Fruit fly (Drosophila melanogaster): Measurements from ENCODE around the gene Fuca.

Gene Fuca

dm6 chr3L:11561946-11562760 is 39.6 kb upstream of the Fuca start, which contains the start of the genes CG7394 and Mob2 (continued):
- TF ChIP-seq abd-A (tag; optimal IDR thresholded peaks at IDR 0.05) (peak; percentile 75), Dip3 (GFP tag; optimal IDR thresholded peaks at IDR 0.05) (peak; percentile 89), Oaz (GFP tag; IDR thresholded peaks at IDR 0.05) (peak; percentile 79), CG5245 (GFP tag; optimal IDR thresholded peaks at IDR 0.05) (peak; percentile 71), CkIIα-i1 (GFP tag; IDR thresholded peaks at IDR 0.05) (no peak), CG11093 (GFP tag; IDR thresholded peaks at IDR 0.05) (peak; percentile 86; the same call in 2 of the 3 replicates), CG17328 (GFP tag; IDR thresholded peaks at IDR 0.05) (peak; percentile 92), CG12104 (GFP tag; optimal IDR thresholded peaks at IDR 0.05) (peak; percentile 73), CG2889 (GFP tag; IDR thresholded peaks at IDR 0.05) (peak; percentile 83; the same call in 2 of the 3 replicates), D (optimal IDR thresholded peaks at IDR 0.05) (peak; percentile 63), D (GFP tag; optimal IDR thresholded peaks at IDR 0.05) (peak; percentile 70), lov (optimal IDR thresholded peaks at IDR 0.05) (no peak), lov (GFP tag; IDR thresholded peaks at IDR 0.05) (peak; percentile 79; the same call in 1 of the 3 replicates), CG12769 (tag; optimal IDR thresholded peaks at IDR 0.05) (peak; percentile 94), CG18011 (GFP tag; optimal IDR thresholded peaks at IDR 0.05) (peak; percentile 81), CG1233 (GFP tag; optimal IDR thresholded peaks at IDR 0.05) (peak; percentile 80), Hr51 (GFP tag; optimal IDR thresholded peaks at IDR 0.05) (peak; percentile 88 to 92), E2f2 (GFP tag; IDR thresholded peaks at IDR 0.05) (peak; percentile 70), CG3838 (GFP tag; optimal IDR thresholded peaks at IDR 0.05) (peak; percentile 70), Hr3 (GFP tag; optimal IDR thresholded peaks at IDR 0.05) (peak; percentile 92), slou (GFP tag; optimal IDR thresholded peaks at IDR 0.05) (peak; percentile 88), az2 (GFP tag; optimal IDR thresholded peaks at IDR 0.05) (peak; percentile 92), CG8359 (GFP tag; optimal IDR thresholded peaks at IDR 0.05; ENCODE audit: borderline replicate concordance) (peak; percentile 38), ro (GFP tag; IDR thresholded peaks at IDR 0.05) (peak; percentile 45; the same call in 1 of the 2 replicates), cad (GFP tag; optimal IDR thresholded peaks at IDR 0.05) (no peak), CG43689 (GFP tag; IDR thresholded peaks at IDR 0.05) (peak; percentile 53; the same call in 1 of the 2 replicates), Mrtf (GFP tag; IDR thresholded peaks at IDR 0.05) (peak; percentile 78), CG4617 (GFP tag; optimal IDR thresholded peaks at IDR 0.05; ENCODE audit: borderline replicate concordance) (peak; percentile 85), CG12942 (GFP tag; optimal IDR thresholded peaks at IDR 0.05) (peak; percentile 88), wek (GFP tag; optimal IDR thresholded peaks at IDR 0.05) (no peak), CG9797 (GFP tag; optimal IDR thresholded peaks at IDR 0.05) (peak; percentile 60), Drgx (GFP tag; IDR thresholded peaks at IDR 0.05) (peak; percentile 87), Bteb2 (GFP tag; optimal IDR thresholded peaks at IDR 0.05) (peak; percentile 85), Dp (GFP tag; optimal IDR thresholded peaks at IDR 0.05) (peak; percentile 25), mam (GFP tag; optimal IDR thresholded peaks at IDR 0.05) (peak; percentile 89), amos (GFP tag; IDR thresholded peaks at IDR 0.05; ENCODE audit: partially characterized antibody) (peak; percentile 80; the same call in 1 of the 2 replicates), CG6683 (GFP tag; optimal IDR thresholded peaks at IDR 0.05) (peak; percentile 63), lola (GFP tag; optimal IDR thresholded peaks at IDR 0.05) (peak in 1 of 3 experiments; percentile 85), Hr78 (GFP tag; optimal IDR thresholded peaks at IDR 0.05) (peak in 1 of 2 experiments; percentile 40), ATbp (GFP tag; optimal IDR thresholded peaks at IDR 0.05) (peak; percentile 74), CG16815 (GFP tag; optimal IDR thresholded peaks at IDR 0.05) (peak; percentile 80), ap (GFP tag; IDR thresholded peaks at IDR 0.05) (peak; percentile 88), gsb-n (tag; optimal IDR thresholded peaks at IDR 0.05) (peak; percentile 65), gce (GFP tag; IDR thresholded peaks at IDR 0.05) (peak; percentile 81), CG17385 (GFP tag; optimal IDR thresholded peaks at IDR 0.05) (peak; percentile 95), Usf (GFP tag; optimal IDR thresholded peaks at IDR 0.05) (peak; percentile 48), CG2875 (GFP tag; optimal IDR thresholded peaks at IDR 0.05) (peak; percentile 37), peb (GFP tag; IDR thresholded peaks at IDR 0.05) (peak; percentile 72)
